Worm (Caenorhabditis elegans): ENCODE results near the gene F59B2.3.
A peak's percentile ranks its signal among the peaks of the same experiment; 100 is the strongest.

F59B2.3 gene

DNA sequence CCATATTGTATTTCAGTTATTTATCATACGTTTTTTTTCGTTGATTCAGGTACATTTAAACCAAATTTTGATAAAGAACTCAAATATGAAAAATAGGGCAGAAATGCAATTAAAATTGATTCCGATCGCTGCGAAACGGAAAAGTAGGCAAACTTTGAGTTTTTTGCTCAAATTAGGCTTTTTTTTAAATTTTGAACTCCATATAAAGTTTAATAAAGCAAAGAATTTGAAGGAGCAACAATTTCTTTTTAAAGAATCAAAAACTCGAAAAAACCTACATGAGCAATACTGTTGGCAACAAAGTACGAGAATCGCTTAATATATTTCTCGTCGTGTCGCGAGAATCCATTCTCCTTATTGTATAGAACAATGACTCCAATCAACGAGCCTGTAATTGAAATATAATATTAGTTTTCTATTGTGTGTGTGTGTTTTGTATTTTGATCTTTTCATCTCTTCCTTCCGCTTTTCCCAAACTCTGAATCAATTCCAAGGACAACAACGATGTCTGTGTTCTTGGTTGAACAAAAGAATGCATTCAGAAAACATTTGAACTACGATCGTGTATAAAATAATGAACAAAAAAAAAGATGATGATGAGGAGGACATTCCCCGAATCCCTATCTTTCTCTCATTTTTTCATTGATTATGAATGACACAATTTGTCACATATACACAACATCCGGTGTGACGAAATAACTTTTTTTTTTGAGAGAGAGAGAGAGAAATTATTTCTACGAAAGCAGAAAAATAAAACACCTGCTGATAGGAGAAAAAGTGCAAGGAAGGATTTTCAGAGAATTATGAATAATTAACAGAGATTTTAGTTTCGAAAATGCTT is 20.8 kb downstream of the F59B2.3 start (continued):
- TF ChIP-seq ztf-4 (tag; optimal IDR thresholded peaks at IDR 0.05) = no peak
- no peak for TF ChIP-seq snu-23 (GFP tag; optimal IDR thresholded peaks at IDR 0.05)
- TF ChIP-seq unc-86 (tag; optimal IDR thresholded peaks at IDR 0.05) = peak; percentile 16
- no peak for TF ChIP-seq xbp-1 (tag; optimal IDR thresholded peaks at IDR 0.05)
- no peak for TF ChIP-seq elt-2 (tag; optimal IDR thresholded peaks at IDR 0.05)
- TF ChIP-seq ceh-63 (GFP tag; optimal IDR thresholded peaks at IDR 0.05) = no peak
- no peak for TF ChIP-seq hlh-4 (tag; optimal IDR thresholded peaks at IDR 0.05)
- no peak for TF ChIP-seq fkh-4 (tag; optimal IDR thresholded peaks at IDR 0.05; ENCODE audit: borderline replicate concordance)
- TF ChIP-seq alr-1 (tag; optimal IDR thresholded peaks at IDR 0.05; ENCODE audit: borderline replicate concordance) = no peak
- no peak for TF ChIP-seq snpc-4 (tag; optimal IDR thresholded peaks at IDR 0.05)
- TF ChIP-seq ces-1 (GFP tag; optimal IDR thresholded peaks at IDR 0.05) = no peak
- TF ChIP-seq jun-1 (tag; optimal IDR thresholded peaks at IDR 0.05) = no peak
- no peak for TF ChIP-seq hpl-2 (GFP tag; optimal IDR thresholded peaks at IDR 0.05)
- no peak for TF ChIP-seq nhr-20 (tag; optimal IDR thresholded peaks at IDR 0.05)
- TF ChIP-seq hlh-17 (GFP tag; optimal IDR thresholded peaks at IDR 0.05; ENCODE audit: borderline replicate concordance) = no peak
- TF ChIP-seq rnt-1 (tag; optimal IDR thresholded peaks at IDR 0.05) = no peak
- TF ChIP-seq lin-35 (GFP tag; optimal IDR thresholded peaks at IDR 0.05) = no peak
- no peak for TF ChIP-seq ztf-11 (tag; optimal IDR thresholded peaks at IDR 0.05)
- no peak for TF ChIP-seq nhr-47 (tag; optimal IDR thresholded peaks at IDR 0.05)

DNA sequence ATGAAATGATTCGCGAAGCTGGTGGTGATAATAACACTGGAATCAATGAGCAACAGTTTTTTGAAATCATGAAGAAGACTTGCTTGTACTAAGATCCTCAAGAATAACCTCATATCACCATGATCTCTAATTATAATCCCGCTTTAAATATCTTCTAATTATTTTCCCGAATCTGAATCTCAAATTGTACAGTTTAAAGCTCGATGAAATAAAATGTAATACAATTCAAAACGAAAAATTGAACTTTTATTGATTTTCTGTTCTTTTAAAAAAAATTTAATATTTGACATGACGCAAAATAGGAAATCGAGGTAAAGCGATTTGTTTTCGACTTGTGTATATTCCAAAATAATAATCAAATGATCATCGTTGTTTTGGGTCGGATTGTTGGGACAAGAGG is 24.7 kb downstream of the F59B2.3 start:
- TF ChIP-seq nhr-71 (tag; optimal IDR thresholded peaks at IDR 0.05) (peak; percentile 19), blmp-1 (tag; optimal IDR thresholded peaks at IDR 0.05) (peak; percentile 28), nhr-237 (tag; optimal IDR thresholded peaks at IDR 0.05) (no peak), nhr-84 (tag; optimal IDR thresholded peaks at IDR 0.05) (no peak)

DNA sequence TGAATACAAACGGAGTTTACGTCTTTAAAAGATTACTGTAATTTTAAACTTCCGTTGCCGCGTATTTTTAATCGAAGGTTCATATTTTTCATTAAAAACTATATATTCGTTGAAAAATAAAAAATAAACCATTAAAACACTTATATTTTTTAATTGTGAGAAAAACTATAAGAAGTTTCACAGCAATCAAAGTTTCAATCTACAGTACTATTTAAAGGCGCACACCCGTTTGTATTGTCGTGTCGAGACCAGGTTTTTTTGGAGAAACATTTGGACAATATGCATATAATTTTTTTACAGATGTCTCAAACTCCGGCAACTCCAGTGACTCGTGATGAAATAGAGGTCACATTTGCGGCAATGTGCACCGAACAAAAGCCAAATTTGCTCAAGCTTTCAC is 25.7 kb downstream of the F59B2.3 start, which contains the start of gene R08D7.5:
TSS of gene R08D7.5 (plus strand) at position 301 of the 400 bp plus-strand sequence.
- TF ChIP-seq nhr-12 (tag; optimal IDR thresholded peaks at IDR 0.05) = no peak
- no peak for TF ChIP-seq nhr-20 (tag; optimal IDR thresholded peaks at IDR 0.05)
- TF ChIP-seq unc-130 (tag; optimal IDR thresholded peaks at IDR 0.05) = no peak
- no peak for TF ChIP-seq zag-1 (tag; optimal IDR thresholded peaks at IDR 0.05)
- no peak for TF ChIP-seq xbp-1 (tag; optimal IDR thresholded peaks at IDR 0.05)
- no peak for TF ChIP-seq nhr-84 (tag; optimal IDR thresholded peaks at IDR 0.05)
- TF ChIP-seq lin-35 (GFP tag; optimal IDR thresholded peaks at IDR 0.05) = no peak
- TF ChIP-seq dsc-1 (tag; optimal IDR thresholded peaks at IDR 0.05) = no peak
- TF ChIP-seq Y116A8C.19 (tag; optimal IDR thresholded peaks at IDR 0.05; ENCODE audit: borderline replicate concordance) = no peak
- TF ChIP-seq ets-5 (GFP tag; IDR thresholded peaks at IDR 0.05) = no peak
- TF ChIP-seq ceh-88 (GFP tag; IDR thresholded peaks at IDR 0.05) = no peak
- TF ChIP-seq isw-1 (GFP tag; IDR thresholded peaks at IDR 0.05) = no peak
- TF ChIP-seq C34B4.2 (tag; optimal IDR thresholded peaks at IDR 0.05) = no peak
- no peak for TF ChIP-seq F16B12.6 (tag; optimal IDR thresholded peaks at IDR 0.05)
- no peak for TF ChIP-seq ztf-11 (tag; optimal IDR thresholded peaks at IDR 0.05)
- TF ChIP-seq nhr-237 (tag; optimal IDR thresholded peaks at IDR 0.05) = no peak
- TF ChIP-seq lin-14 (GFP tag; optimal IDR thresholded peaks at IDR 0.05) = no peak
- TF ChIP-seq fkh-4 (tag; optimal IDR thresholded peaks at IDR 0.05; ENCODE audit: borderline replicate concordance) = no peak
- TF ChIP-seq fkh-8 (tag; optimal IDR thresholded peaks at IDR 0.05) = no peak
- no peak for TF ChIP-seq rnt-1 (tag; optimal IDR thresholded peaks at IDR 0.05)

DNA sequence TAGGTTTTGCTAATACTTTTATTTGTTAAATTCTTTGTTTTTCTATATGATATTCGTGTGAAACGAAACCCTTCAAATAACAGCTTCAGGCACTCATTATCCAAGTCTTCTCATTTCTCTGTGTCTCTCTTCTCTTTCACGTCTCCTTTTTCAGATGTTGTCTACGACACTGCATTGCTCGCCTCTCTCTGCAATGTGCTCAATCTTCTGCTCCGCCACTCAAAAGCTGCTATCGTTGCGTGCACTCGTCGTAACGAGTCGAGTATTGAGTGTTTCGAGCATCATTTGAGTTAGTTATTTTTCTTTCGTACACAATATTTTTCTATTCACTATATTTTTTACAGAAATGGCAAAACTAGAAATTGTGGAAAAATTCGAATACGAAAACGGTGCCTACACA is 26.4 kb downstream of the F59B2.3 start:
- TF ChIP-seq pqm-1 (tag; optimal IDR thresholded peaks at IDR 0.05) = no peak
- TF ChIP-seq fkh-10 (GFP tag; optimal IDR thresholded peaks at IDR 0.05) = peak; percentile 24
- no peak for TF ChIP-seq Y116A8C.19 (tag; optimal IDR thresholded peaks at IDR 0.05; ENCODE audit: borderline replicate concordance)
- no peak for TF ChIP-seq sptf-1 (tag; optimal IDR thresholded peaks at IDR 0.05)
- no peak for TF ChIP-seq zag-1 (tag; optimal IDR thresholded peaks at IDR 0.05)
- TF ChIP-seq tlp-1 (tag; optimal IDR thresholded peaks at IDR 0.05) = no peak
- no peak for TF ChIP-seq lir-3 (tag; optimal IDR thresholded peaks at IDR 0.05; ENCODE audit: poor library complexity)
- peak; percentile 56 for TF ChIP-seq lin-14 (GFP tag; optimal IDR thresholded peaks at IDR 0.05)
- no peak for TF ChIP-seq efl-1 (optimal IDR thresholded peaks at IDR 0.05)
- TF ChIP-seq efl-1 (GFP tag; optimal IDR thresholded peaks at IDR 0.05 in 1 of 2) = peak in 1 of 2 experiments; percentile 55
- no peak for TF ChIP-seq lsy-2 (tag; optimal IDR thresholded peaks at IDR 0.05)
- TF ChIP-seq irx-1 (tag; optimal IDR thresholded peaks at IDR 0.05) = no peak
